Fruit fly (Drosophila melanogaster) whole organism, embryonic: ENCODE data around the gene dikar.

Source experiments
- Antp ChIP-seq: fragments of 200-800 bp; sonication (Bioruptor generic); optimal IDR thresholded peaks from 3 replicates; lab custom pipeline; 2016; ENCODE audit warnings: missing biosample characterization, missing genetic modification characterization
- Atf6 ChIP-seq: fragments of 200-800 bp; sonication (Bioruptor generic); IDR thresholded peaks from 2 replicates; pipeline ENCODE4 v1.3.6; 2022; ENCODE audit warnings: missing biosample characterization, missing genetic modification characterization
- Bgb ChIP-seq: fragments of 200-800 bp; sonication (Bioruptor generic); IDR thresholded peaks from 2 replicates; pipeline ENCODE4 v1.3.6; 2022; ENCODE audit warnings: missing biosample characterization, missing genetic modification characterization; ENCODE audit not compliant: partially characterized antibody
- CG1529 ChIP-seq: fragments of 200-800 bp; sonication (Bioruptor generic); optimal IDR thresholded peaks from 3 replicates; lab custom pipeline; 2018; ENCODE audit warnings: missing biosample characterization, missing genetic modification characterization
- CG15479 ChIP-seq: fragments of 200-800 bp; sonication (Bioruptor generic); optimal IDR thresholded peaks from 3 replicates; lab custom pipeline; 2019; ENCODE audit warnings: missing biosample characterization, mild to moderate bottlenecking, missing genetic modification characterization, moderate library complexity
- CG1832 ChIP-seq: fragments of 200-800 bp; sonication (Bioruptor generic); optimal IDR thresholded peaks from 2 replicates; lab custom pipeline; 2017; ENCODE audit warnings: missing biosample characterization, mild to moderate bottlenecking, missing genetic modification characterization, inconsistent platforms
- CG18599 ChIP-seq: fragments of 200-800 bp; sonication (Bioruptor generic); optimal IDR thresholded peaks from 3 replicates; lab custom pipeline; 2017; ENCODE audit warnings: missing biosample characterization, missing genetic modification characterization, mild to moderate bottlenecking, moderate library complexity, missing genetic modification reagents
- CG2199 ChIP-seq: fragments of 200-800 bp; sonication (Bioruptor generic); IDR thresholded peaks from 3 replicates; pipeline ENCODE4 v1.3.6; 2022; ENCODE audit warnings: missing biosample characterization, missing genetic modification characterization
- CG31365 ChIP-seq: fragments of 200-800 bp; sonication (Bioruptor generic); optimal IDR thresholded peaks from 2 replicates; lab custom pipeline; 2018; ENCODE audit warnings: missing biosample characterization, mild to moderate bottlenecking, missing genetic modification characterization
- CG3838 ChIP-seq: fragments of 200-800 bp; sonication (Bioruptor generic); optimal IDR thresholded peaks from 3 replicates; lab custom pipeline; 2016; ENCODE audit warnings: missing biosample characterization, missing genetic modification characterization
- CG5245 ChIP-seq: fragments of 200-800 bp; sonication (Bioruptor generic); optimal IDR thresholded peaks from 3 replicates; lab custom pipeline; 2016; ENCODE audit warnings: missing biosample characterization, missing genetic modification characterization
- CG6791 ChIP-seq: fragments of 200-800 bp; sonication (Bioruptor generic); IDR thresholded peaks from 3 replicates; pipeline ENCODE4 v1.3.6; 2022; ENCODE audit warnings: missing biosample characterization, missing genetic modification characterization; ENCODE audit not compliant: partially characterized antibody
- CG9932 ChIP-seq: fragments of 200-800 bp; sonication (Bioruptor generic); IDR thresholded peaks from 2 replicates; pipeline ENCODE4 v1.3.6; 2022; ENCODE audit warnings: missing biosample characterization, missing genetic modification characterization
- CHES-1-like ChIP-seq: fragments of 200-800 bp; sonication (Bioruptor generic); optimal IDR thresholded peaks from 2 replicates; lab custom pipeline; 2016; ENCODE audit warnings: missing biosample characterization, missing genetic modification characterization
- CTCF ChIP-seq: fragments of 200-800 bp; sonication (Bioruptor generic); optimal IDR thresholded peaks from 2 replicates; lab custom pipeline; 2017; ENCODE audit warnings: missing biosample characterization, mild to moderate bottlenecking, missing genetic modification characterization, moderate library complexity
- D ChIP-seq, 2 experiments: fragments of 200-800 bp in 1 of 2; fragments of >200 bp in 1 of 2; sonication (Bioruptor generic) in 1 of 2; optimal IDR thresholded peaks; 2 replicates in 1 of 2; 3 replicates in 1 of 2; lab custom pipeline; 2017; ENCODE audit warnings: mild to moderate bottlenecking in 1 of 2, missing biosample characterization in 1 of 2, missing genetic modification characterization in 1 of 2, missing genetic modification reagents in 1 of 2
- Dek ChIP-seq: fragments of 200-800 bp; sonication (Bioruptor generic); optimal IDR thresholded peaks from 3 replicates; lab custom pipeline; 2019; ENCODE audit warnings: missing biosample characterization, mild to moderate bottlenecking, missing genetic modification characterization, moderate library complexity
- Dfd ChIP-seq, 2 experiments: fragments of >200 bp; optimal IDR thresholded peaks; 2 replicates each; lab custom pipeline; 2017; ENCODE audit warnings: missing biosample characterization in 2 of 2, missing genetic modification characterization in 2 of 2
- Dll ChIP-seq: fragments of 200-800 bp; sonication (Bioruptor generic); IDR thresholded peaks from 4 replicates; pipeline ENCODE4 v1.3.6; 2022; ENCODE audit warnings: missing biosample characterization, missing genetic modification characterization; ENCODE audit not compliant: partially characterized antibody
- Doc2 ChIP-seq: fragments of 200-800 bp; sonication (Bioruptor generic); IDR thresholded peaks from 2 replicates; pipeline ENCODE4 v1.3.6; 2022; ENCODE audit warnings: missing biosample characterization, missing genetic modification characterization
- Drgx ChIP-seq: fragments of 200-800 bp; sonication (Bioruptor generic); IDR thresholded peaks from 2 replicates; pipeline ENCODE4 v1.3.6; 2022; ENCODE audit warnings: missing biosample characterization, missing genetic modification characterization
- E2f2 ChIP-seq: fragments of 200-800 bp; sonication (Bioruptor generic); IDR thresholded peaks from 2 replicates; pipeline ENCODE4 v1.3.6; 2022; ENCODE audit warnings: missing biosample characterization, missing genetic modification characterization
- Elba2 ChIP-seq: fragments of 200-800 bp; sonication (Bioruptor generic); optimal IDR thresholded peaks from 3 replicates; lab custom pipeline; 2016; ENCODE audit warnings: missing biosample characterization, missing genetic modification characterization
- HHEX ChIP-seq: fragments of 200-800 bp; sonication (Bioruptor generic); optimal IDR thresholded peaks from 3 replicates; lab custom pipeline; 2017; ENCODE audit warnings: missing biosample characterization, mild to moderate bottlenecking, missing genetic modification characterization, missing genetic modification reagents
- HmgD ChIP-seq: fragments of 200-800 bp; sonication (Bioruptor generic); optimal IDR thresholded peaks from 3 replicates; lab custom pipeline; 2016; ENCODE audit warnings: missing biosample characterization, missing genetic modification characterization
- Med ChIP-seq: fragments of 200-800 bp; sonication (Bioruptor generic); peaks from one replicate; lab custom pipeline; 2016; ENCODE audit warnings: missing biosample characterization, missing genetic modification characterization, mild to moderate bottlenecking, inconsistent platforms, moderate library complexity
- Meics ChIP-seq: fragments of 200-800 bp; sonication (Bioruptor generic); optimal IDR thresholded peaks from 2 replicates; lab custom pipeline; 2017; ENCODE audit warnings: missing biosample characterization, mild to moderate bottlenecking, missing genetic modification characterization
- Oaz ChIP-seq: fragments of 200-800 bp; sonication (Bioruptor generic); IDR thresholded peaks from 2 replicates; pipeline ENCODE4 v1.3.6; 2022; ENCODE audit warnings: missing biosample characterization, missing genetic modification characterization
- Stat92E ChIP-seq, 3 experiments: fragments of >200 bp in 2 of 3; fragments of 200-800 bp in 1 of 3; sonication (Bioruptor generic) in 1 of 3; optimal IDR thresholded peaks; 2 replicates each; lab custom pipeline; 2017 to 2019; ENCODE audit warnings: missing biosample characterization in 3 of 3, missing genetic modification characterization in 3 of 3, mild to moderate bottlenecking in 1 of 3, moderate library complexity in 1 of 3
- Xbp1 ChIP-seq: fragments of 200-800 bp; sonication (Bioruptor generic); optimal IDR thresholded peaks from 3 replicates; lab custom pipeline; 2016; ENCODE audit warnings: missing biosample characterization, mild to moderate bottlenecking, missing genetic modification characterization
- amos ChIP-seq: fragments of 200-800 bp; sonication (Bioruptor generic); IDR thresholded peaks from 2 replicates; pipeline ENCODE4 v1.3.6; 2022; ENCODE audit warnings: missing biosample characterization, missing genetic modification characterization; ENCODE audit not compliant: partially characterized antibody
- cad ChIP-seq: fragments of >200 bp; optimal IDR thresholded peaks from 2 replicates; lab custom pipeline; 2017; ENCODE audit warnings: missing biosample characterization, missing genetic modification characterization
- fd64A ChIP-seq: fragments of 200-800 bp; sonication (Bioruptor generic); optimal IDR thresholded peaks from 3 replicates; lab custom pipeline; 2018; ENCODE audit warnings: missing biosample characterization, mild to moderate bottlenecking, missing genetic modification characterization
- grau ChIP-seq: fragments of 200-800 bp; optimal IDR thresholded peaks from 3 replicates; lab custom pipeline; 2019; ENCODE audit warnings: missing biosample characterization, mild to moderate bottlenecking, missing genetic modification characterization, moderate library complexity
- grn ChIP-seq: fragments of 200-800 bp; sonication (Bioruptor generic); optimal IDR thresholded peaks from 3 replicates; lab custom pipeline; 2017; ENCODE audit warnings: missing biosample characterization, missing genetic modification characterization
- nau ChIP-seq: fragments of 200-800 bp; sonication (Bioruptor generic); optimal IDR thresholded peaks from 3 replicates; lab custom pipeline; 2017; ENCODE audit warnings: missing biosample characterization, mild to moderate bottlenecking, missing genetic modification characterization, missing genetic modification reagents
- prd ChIP-seq, 3 experiments: fragments of >200 bp in 2 of 3; fragments of 200-800 bp in 1 of 3; sonication (Bioruptor generic) in 1 of 3; optimal IDR thresholded peaks in 2 of 3; IDR thresholded peaks in 1 of 3; 2 replicates in 2 of 3; 3 replicates in 1 of 3; pipeline versions ENCODE4 v1.3.6 to Lab custom; 2017 to 2022; ENCODE audit warnings: missing biosample characterization in 1 of 3, missing genetic modification characterization in 1 of 3
- sens ChIP-seq: fragments of 200-800 bp; sonication (Bioruptor generic); peaks from one replicate; lab custom pipeline; 2016; ENCODE audit warnings: missing biosample characterization, missing genetic modification characterization
- so ChIP-seq: fragments of 200-800 bp; sonication (Bioruptor generic); IDR thresholded peaks from 3 replicates; pipeline ENCODE4 v1.3.6; 2022; ENCODE audit warnings: missing biosample characterization, missing genetic modification characterization
- sob ChIP-seq: fragments of 200-800 bp; sonication (Bioruptor generic); IDR thresholded peaks from 2 replicates; pipeline ENCODE4 v1.3.6; 2022; ENCODE audit warnings: missing biosample characterization, missing genetic modification characterization
- sr ChIP-seq: fragments of 200-800 bp; sonication (Bioruptor generic); IDR thresholded peaks from 3 replicates; pipeline ENCODE4 v1.3.6; 2022; ENCODE audit warnings: missing biosample characterization, missing genetic modification characterization
- tll ChIP-seq, 2 experiments: fragments of 200-800 bp in 1 of 2; fragments of >200 bp in 1 of 2; sonication (Bioruptor generic) in 1 of 2; optimal IDR thresholded peaks; 2 replicates each; lab custom pipeline; 2017 to 2019; ENCODE audit warnings: missing biosample characterization in 2 of 2, missing genetic modification characterization in 2 of 2, mild to moderate bottlenecking in 1 of 2, moderate library complexity in 1 of 2
- tx ChIP-seq: fragments of 200-800 bp; sonication (Bioruptor generic); optimal IDR thresholded peaks from 2 replicates; lab custom pipeline; 2016; ENCODE audit warnings: missing biosample characterization, missing genetic modification characterization
- usp ChIP-seq: fragments of >200 bp; optimal IDR thresholded peaks from 2 replicates; lab custom pipeline; 2017; ENCODE audit warnings: missing biosample characterization, missing genetic modification characterization
- zen ChIP-seq: fragments of 200-800 bp; sonication (Bioruptor generic); optimal IDR thresholded peaks from 3 replicates; lab custom pipeline; 2018; ENCODE audit warnings: missing biosample characterization, mild to moderate bottlenecking, missing genetic modification characterization, moderate library complexity

The dikar gene

DNA sequence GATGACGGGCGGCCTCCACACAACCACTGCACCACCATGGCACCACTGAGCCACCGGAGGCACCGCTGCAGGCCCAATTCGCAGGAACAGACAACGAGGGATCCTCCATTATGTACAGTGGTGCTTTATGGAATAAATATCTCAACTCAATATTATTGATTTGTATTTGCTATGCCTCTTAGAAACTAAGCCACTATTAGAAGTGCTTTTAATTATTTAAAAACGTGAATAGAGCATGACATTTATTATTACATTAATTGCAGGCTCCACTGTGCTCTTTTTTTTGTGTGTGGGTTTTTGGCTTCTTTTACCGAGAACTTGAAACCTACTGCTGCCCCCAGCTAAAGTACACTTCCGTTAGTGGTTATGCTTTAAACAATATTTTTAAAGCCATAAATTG lies 28.2 kb upstream of the dikar start:
- TF ChIP-seq Drgx (GFP tag; lab: Robert Waterston, UW) (peak; percentile 30; the same call in 1 of the 2 replicates), nau (GFP tag; lab: Kevin White, UChicago) (no peak), tx (GFP tag; lab: Kevin White, UChicago) (no peak), fd64A (GFP tag; lab: Kevin White, UChicago) (no peak), Med (peak; percentile 30), so (GFP tag; lab: Robert Waterston, UW) (no peak), CG1529 (no peak), sens (GFP tag; lab: Kevin White, UChicago) (peak; percentile 20), CG3838 (GFP tag; lab: Kevin White, UChicago) (no peak), Doc2 (no peak)

DNA sequence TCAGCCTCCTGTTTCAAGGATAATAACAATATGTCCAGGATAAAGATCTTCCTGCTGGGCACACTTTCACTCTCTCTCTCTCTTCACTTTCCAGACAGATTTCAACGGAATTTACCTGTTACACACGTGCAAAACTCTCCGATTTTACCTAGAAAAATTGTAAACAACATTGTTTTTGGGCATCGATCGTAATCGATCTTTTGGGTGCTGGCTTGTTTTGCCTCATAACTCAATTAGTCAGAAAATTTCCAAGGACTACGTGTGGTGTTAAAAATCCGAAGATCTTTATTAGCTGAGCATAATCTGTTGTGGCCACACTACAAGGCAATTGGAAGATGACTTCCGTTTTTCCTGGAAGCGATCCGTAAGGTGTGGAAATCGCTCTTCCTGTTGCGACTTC lies 24.2 kb upstream of the dikar start:
- TF ChIP-seq zen (tag; lab: Kevin White, UChicago) (peak; percentile 93), CG5245 (GFP tag; lab: Kevin White, UChicago) (no peak), Stat92E (GFP tag; optimal IDR thresholded peaks at IDR 0.05; lab: Kevin White, UChicago) (peak in 1 of 3 experiments; percentile 67), grn (GFP tag; lab: Kevin White, UChicago) (peak; percentile 41), CG18599 (GFP tag; lab: Kevin White, UChicago) (no peak), HmgD (GFP tag; lab: Kevin White, UChicago) (no peak), CG9932 (GFP tag; lab: Robert Waterston, UW) (no peak), CG15479 (peak; percentile 71), D (optimal IDR thresholded peaks at IDR 0.05; lab: Kevin White, UChicago) (peak; percentile 41), D (GFP tag; optimal IDR thresholded peaks at IDR 0.05; lab: Kevin White, UChicago) (no peak), HHEX (GFP tag; lab: Kevin White, UChicago) (no peak), sr (no peak), cad (peak; percentile 66), tll (GFP tag; optimal IDR thresholded peaks at IDR 0.05; lab: Kevin White, UChicago) (peak in 1 of 2 experiments; percentile 96), CHES-1-like (GFP tag; lab: Kevin White, UChicago) (no peak), Dek (tag; lab: Kevin White, UChicago) (no peak), Xbp1 (GFP tag; lab: Kevin White, UChicago) (no peak)
- TF ChIP-seq, all 482 proteins: peak for 7

DNA sequence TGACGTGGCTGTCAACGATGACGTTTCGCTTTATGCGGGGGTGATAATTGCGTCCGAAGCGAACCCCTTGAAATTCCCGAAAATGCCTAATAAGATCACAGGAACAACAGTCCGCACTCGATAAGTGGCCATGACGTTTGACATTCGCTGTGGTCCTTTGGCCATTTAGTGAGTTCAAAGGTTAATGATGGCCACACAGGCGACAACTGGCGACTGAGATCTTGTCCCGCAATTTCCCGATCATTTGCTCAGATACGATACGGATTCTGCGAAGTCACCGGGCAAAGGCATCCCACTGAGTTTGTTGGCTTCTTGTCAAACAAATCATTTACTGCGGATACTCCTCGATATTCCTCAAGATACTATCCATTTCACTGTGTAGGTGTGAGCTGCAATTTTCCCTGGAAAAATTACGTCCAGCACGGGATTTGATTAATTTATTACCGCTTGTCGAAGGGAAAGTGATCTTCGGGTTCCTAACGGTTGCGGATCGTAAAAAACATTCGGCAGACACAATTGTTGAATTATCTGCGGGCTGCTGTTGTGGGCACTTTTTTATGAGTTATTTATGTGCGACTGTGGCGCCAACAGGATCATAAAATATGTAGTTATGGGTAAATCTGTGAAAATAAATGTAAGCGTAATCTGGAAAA lies 21.7 kb upstream of the dikar start:
- TF ChIP-seq prd (optimal IDR thresholded peaks at IDR 0.05; lab: Kevin White, UChicago) (no peak), prd (GFP tag; IDR thresholded peaks at IDR 0.05; lab: Robert Waterston, UW) (no peak; the same call in 2 of the 3 replicates), cad (peak; percentile 81), CG1832 (GFP tag; lab: Kevin White, UChicago) (no peak), grau (tag; lab: Kevin White, UChicago) (peak; percentile 15), D (optimal IDR thresholded peaks at IDR 0.05; lab: Kevin White, UChicago) (peak; percentile 17), D (GFP tag; optimal IDR thresholded peaks at IDR 0.05; lab: Kevin White, UChicago) (no peak), tll (GFP tag; optimal IDR thresholded peaks at IDR 0.05; lab: Kevin White, UChicago) (peak in 1 of 2 experiments; percentile 75), zen (tag; lab: Kevin White, UChicago) (peak; percentile 92), Elba2 (GFP tag; lab: Kevin White, UChicago) (peak; percentile 64)

DNA sequence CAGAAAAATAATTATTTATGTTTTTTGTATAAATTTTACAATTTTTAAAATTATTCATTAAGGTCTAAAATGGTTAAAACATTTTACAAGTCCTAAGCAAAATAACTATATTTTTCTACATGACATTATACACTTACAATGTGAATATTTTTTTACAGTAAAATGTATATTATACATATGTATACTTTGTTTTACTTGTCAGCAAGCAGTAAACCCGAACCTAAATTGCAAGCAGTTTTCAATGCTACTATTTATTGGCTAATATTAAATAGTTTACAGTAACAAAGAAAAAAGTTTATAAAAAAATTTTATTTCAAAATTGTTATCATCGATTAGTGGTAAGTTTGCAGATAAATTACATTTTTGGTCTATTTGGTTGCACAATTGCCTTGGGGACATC lies 20.9 kb upstream of the dikar start:
- TF ChIP-seq CG6791 (peak; percentile 18; the same call in 2 of the 3 replicates), usp (GFP tag; lab: Kevin White, UChicago) (no peak), CTCF (GFP tag; lab: Kevin White, UChicago) (peak; percentile 21), E2f2 (GFP tag; lab: Robert Waterston, UW) (no peak), Bgb (peak; percentile 70), Atf6 (GFP tag; lab: Robert Waterston, UW) (no peak), amos (GFP tag; lab: Robert Waterston, UW) (peak; percentile 68), sob (GFP tag; lab: Robert Waterston, UW) (no peak), Dfd (GFP tag; optimal IDR thresholded peaks at IDR 0.05; lab: Kevin White, UChicago) (peak in 1 of 2 experiments; percentile 44), Dll (GFP tag; lab: Robert Waterston, UW) (no peak), Oaz (no peak), CG31365 (peak; percentile 57), CG2199 (GFP tag; lab: Robert Waterston, UW) (peak; percentile 71; the same call in 1 of the 3 replicates), Antp (GFP tag; lab: Kevin White, UChicago) (no peak), Meics (GFP tag; lab: Kevin White, UChicago) (no peak)
